Worm (Caenorhabditis elegans): ENCODE data around the gene nas-4.
A peak's percentile ranks its signal among the peaks of the same experiment; 100 is the strongest.

Gene nas-4

ce11 chrIII:6382987-6383602 lies 32.4 kb downstream of the nas-4 start, which contains the start of gene let-716 (continued):
- TF ChIP-seq hmg-20 (GFP tag; IDR thresholded peaks at IDR 0.05), result no peak
- TF ChIP-seq lag-1 (GFP tag; IDR thresholded peaks at IDR 0.05), result no peak
- TF ChIP-seq mel-28 (tag; optimal IDR thresholded peaks at IDR 0.05; ENCODE audit: borderline replicate concordance), result no peak
- TF ChIP-seq ekl-4 (GFP tag; IDR thresholded peaks at IDR 0.05), result no peak
- TF ChIP-seq F37B4.10 (GFP tag; IDR thresholded peaks at IDR 0.05), result no peak
- TF ChIP-seq hrde-1 (tag; optimal IDR thresholded peaks at IDR 0.05; ENCODE audit: borderline replicate concordance), result no peak
- TF ChIP-seq snpc-4 (GFP tag; optimal IDR thresholded peaks at IDR 0.05), result no peak
- no peak for TF ChIP-seq snpc-4 (tag; optimal IDR thresholded peaks at IDR 0.05)
- TF ChIP-seq Y95B8A.8 (GFP tag; IDR thresholded peaks at IDR 0.05), result no peak
- no peak for TF ChIP-seq fkh-3 (tag; optimal IDR thresholded peaks at IDR 0.05)
- TF ChIP-seq athp-1 (tag; optimal IDR thresholded peaks at IDR 0.05), result no peak
- peak; percentile 64 for TF ChIP-seq F33H1.4 (GFP tag; IDR thresholded peaks at IDR 0.05)
- peak; percentile 20 for TF ChIP-seq F23B12.7 (tag; optimal IDR thresholded peaks at IDR 0.05; ENCODE audit: insufficient read depth)
- TF ChIP-seq nfya-2 (GFP tag; IDR thresholded peaks at IDR 0.05), result no peak
- no peak for TF ChIP-seq snpc-1.1 (tag; optimal IDR thresholded peaks at IDR 0.05; ENCODE audit: insufficient read depth)
- TF ChIP-seq sptf-2 (GFP tag; optimal IDR thresholded peaks at IDR 0.05), result no peak
- no peak for TF ChIP-seq Y53F4B.3 (GFP tag; IDR thresholded peaks at IDR 0.05)
- TF ChIP-seq rcor-1 (GFP tag; IDR thresholded peaks at IDR 0.05), result no peak
- TF ChIP-seq sdz-38 (tag; optimal IDR thresholded peaks at IDR 0.05), result no peak
- TF ChIP-seq repo-1 (tag; optimal IDR thresholded peaks at IDR 0.05), result no peak
- no peak for TF ChIP-seq ztf-26 (tag; optimal IDR thresholded peaks at IDR 0.05)
- TF ChIP-seq him-1 (tag; optimal IDR thresholded peaks at IDR 0.05), result peak; percentile 42
- TF ChIP-seq K11D2.4 (GFP tag; IDR thresholded peaks at IDR 0.05), result no peak
- no peak for TF ChIP-seq B0035.1 (tag; optimal IDR thresholded peaks at IDR 0.05)
- no peak for TF ChIP-seq sea-2 (GFP tag; IDR thresholded peaks at IDR 0.05)
- no peak for TF ChIP-seq attf-5 (GFP tag; optimal IDR thresholded peaks at IDR 0.05)
- peak; percentile 87 for TF ChIP-seq lsl-1 (GFP tag; optimal IDR thresholded peaks at IDR 0.05)
- no peak for TF ChIP-seq nhr-90 (tag; optimal IDR thresholded peaks at IDR 0.05)
- TF ChIP-seq madf-3 (GFP tag; IDR thresholded peaks at IDR 0.05), result no peak
- no peak for TF ChIP-seq ceh-58 (GFP tag; IDR thresholded peaks at IDR 0.05)
- TF ChIP-seq nhr-179 (tag; optimal IDR thresholded peaks at IDR 0.05), result no peak
- no peak for TF ChIP-seq ceh-100 (GFP tag; IDR thresholded peaks at IDR 0.05)
- TF ChIP-seq ztf-22 (GFP tag; optimal IDR thresholded peaks at IDR 0.05), result no peak
- TF ChIP-seq ztf-18 (tag; optimal IDR thresholded peaks at IDR 0.05), result peak; percentile 1
- no peak for TF ChIP-seq Y56A3A.18 (GFP tag; IDR thresholded peaks at IDR 0.05)
- TF ChIP-seq pbrm-1 (GFP tag; IDR thresholded peaks at IDR 0.05), result no peak
- TF ChIP-seq unc-130 (GFP tag; optimal IDR thresholded peaks at IDR 0.05), result no peak
- TF ChIP-seq egrh-3 (GFP tag; IDR thresholded peaks at IDR 0.05), result no peak
- TF ChIP-seq mes-4 (tag; optimal IDR thresholded peaks at IDR 0.05), result no peak
